Worm (Caenorhabditis elegans): ENCODE results near the gene irld-59.
"Not testable (repeated sequence)": the region's sequence is repeated elsewhere in the genome, so short reads cannot be mapped to it uniquely, and the experiment has no call there.

DNA sequence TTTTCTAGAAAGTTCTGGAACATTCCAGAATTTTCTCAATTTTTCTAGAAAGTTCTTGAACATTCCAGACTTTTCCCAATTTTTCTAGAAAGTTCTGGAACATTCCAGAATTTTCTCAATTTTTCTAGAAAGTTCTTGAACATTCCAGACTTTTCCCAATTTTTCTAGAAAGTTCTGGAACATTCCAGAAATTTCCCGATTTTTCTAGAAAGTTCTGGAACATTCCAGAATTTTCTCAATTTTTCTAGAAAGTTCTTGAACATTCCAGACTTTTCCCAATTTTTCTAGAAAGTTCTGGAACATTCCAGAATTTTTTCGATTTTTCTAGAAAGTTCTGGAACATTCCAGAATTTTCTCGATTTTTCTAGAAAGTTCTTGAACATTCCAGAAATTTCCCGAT is 37.2 kb downstream of the irld-59 start:
- TF ChIP-seq snpc-4 (GFP tag; optimal IDR thresholded peaks at IDR 0.05); snpc-4 (tag; optimal IDR thresholded peaks at IDR 0.05); ekl-4 (GFP tag; IDR thresholded peaks at IDR 0.05); mes-4 (tag; optimal IDR thresholded peaks at IDR 0.05); bed-2 (GFP tag; IDR thresholded peaks at IDR 0.05): not testable (repeated sequence)
